Worm (Caenorhabditis elegans): Measurements from ENCODE around the gene C34B4.5.

- TF ChIP-seq lin-15B (tag; optimal IDR thresholded peaks at IDR 0.05): no peak
- TF ChIP-seq ceh-82 (tag; optimal IDR thresholded peaks at IDR 0.05): no peak
- TF ChIP-seq nhr-28 (tag; optimal IDR thresholded peaks at IDR 0.05): no peak
- TF ChIP-seq pqm-1 (tag; optimal IDR thresholded peaks at IDR 0.05): no peak
- no peak for TF ChIP-seq jun-1 (tag; optimal IDR thresholded peaks at IDR 0.05)
- TF ChIP-seq unc-62 (GFP tag; optimal IDR thresholded peaks at IDR 0.05): no peak
- TF ChIP-seq fkh-10 (GFP tag; optimal IDR thresholded peaks at IDR 0.05): no peak
- TF ChIP-seq ztf-11 (tag; optimal IDR thresholded peaks at IDR 0.05): no peak
- TF ChIP-seq nhr-12 (tag; optimal IDR thresholded peaks at IDR 0.05): no peak
- no peak for TF ChIP-seq sea-2 (GFP tag; optimal IDR thresholded peaks at IDR 0.05)
- TF ChIP-seq mdl-1 (tag; optimal IDR thresholded peaks at IDR 0.05): no peak
- no peak for TF ChIP-seq lin-39 (tag; optimal IDR thresholded peaks at IDR 0.05)
Observed at ce11 chrV:13131487-13131886, 35.7 kb downstream of the C34B4.5 start.
